Fruit fly (Drosophila melanogaster): ENCODE results near the gene CG34026.

DNA sequence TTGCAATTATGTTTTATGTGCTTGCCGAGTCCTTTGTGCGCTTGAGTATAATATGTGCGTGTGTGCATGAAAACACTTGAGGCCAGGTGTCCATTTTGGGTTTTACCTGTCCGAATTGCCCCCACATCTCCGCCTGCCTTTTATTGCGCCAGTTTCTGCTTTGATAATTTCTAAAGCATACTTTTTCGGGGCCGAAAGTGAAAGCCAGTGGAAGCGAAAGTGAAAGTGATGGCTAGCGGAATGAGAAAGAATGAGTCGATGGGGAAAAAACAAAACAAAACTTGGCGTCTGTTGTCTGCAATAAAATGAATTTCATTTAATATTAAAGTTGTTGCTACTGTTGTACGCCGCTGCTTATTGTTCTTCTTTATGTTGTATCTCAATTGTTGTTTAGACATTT is 10.1 kb upstream of the CG34026 start:
- TF ChIP-seq Crg-1 (GFP tag; optimal IDR thresholded peaks at IDR 0.05), result no peak
- no peak for TF ChIP-seq pad (GFP tag; optimal IDR thresholded peaks at IDR 0.05)
- no peak for TF ChIP-seq cnc (optimal IDR thresholded peaks at IDR 0.05)
- TF ChIP-seq CG12768 (GFP tag; optimal IDR thresholded peaks at IDR 0.05), result no peak
- no peak for TF ChIP-seq CG33017 (tag; optimal IDR thresholded peaks at IDR 0.05)
- TF ChIP-seq CG11617 (GFP tag; optimal IDR thresholded peaks at IDR 0.05), result no peak
- TF ChIP-seq cic (GFP tag; optimal IDR thresholded peaks at IDR 0.05), result no peak
- no peak for TF ChIP-seq toe (GFP tag; optimal IDR thresholded peaks at IDR 0.05)
